Worm (Caenorhabditis elegans): ENCODE data around the gene F38E11.6.
A peak's percentile ranks its signal among the peaks of the same experiment; 100 is the strongest.

Gene F38E11.6

ce11 chrIV:9513360-9513777 is 46.1 kb upstream of the F38E11.6 start (continued):
- TF ChIP-seq let-607 (tag; optimal IDR thresholded peaks at IDR 0.05) (no peak), aptf-2 (GFP tag; conservative IDR thresholded peaks at IDR 0.05) (no peak), mxl-1 (tag; optimal IDR thresholded peaks at IDR 0.05) (no peak), efl-1 (GFP tag; optimal IDR thresholded peaks at IDR 0.05) (peak; percentile 26), snpc-3.4 (tag; optimal IDR thresholded peaks at IDR 0.05) (peak; percentile 22), B0336.3 (GFP tag; IDR thresholded peaks at IDR 0.05) (0 out of 2 replicates have a peak, but pooled peaks have one; percentile 13), somi-1 (GFP tag; optimal IDR thresholded peaks at IDR 0.05) (no peak), C06A6.2 (GFP tag; conservative IDR thresholded peaks at IDR 0.05) (no peak), sptf-2 (GFP tag; optimal IDR thresholded peaks at IDR 0.05) (no peak), gei-17 (GFP tag; optimal IDR thresholded peaks at IDR 0.05) (no peak), Y53G8AR.9 (GFP tag; conservative IDR thresholded peaks at IDR 0.05) (no peak), F52B5.7 (tag; optimal IDR thresholded peaks at IDR 0.05) (no peak), K12H6.12 (tag; optimal IDR thresholded peaks at IDR 0.05) (no peak), lsl-1 (GFP tag; optimal IDR thresholded peaks at IDR 0.05) (peak; percentile 52), mcd-1 (GFP tag; IDR thresholded peaks at IDR 0.05) (0 out of 2 replicates have a peak, but pooled peaks have one; percentile 26), sdz-38 (tag; optimal IDR thresholded peaks at IDR 0.05) (no peak), F22D6.2 (tag; optimal IDR thresholded peaks at IDR 0.05) (no peak), nhr-27 (tag; optimal IDR thresholded peaks at IDR 0.05) (no peak), cebp-1 (GFP tag; IDR thresholded peaks at IDR 0.05) (no peak), cebp-1 (tag; optimal IDR thresholded peaks at IDR 0.05) (peak; percentile 67), chd-7 (tag; optimal IDR thresholded peaks at IDR 0.05) (no peak), lin-26 (GFP tag; IDR thresholded peaks at IDR 0.05) (no peak), ceh-91 (GFP tag; IDR thresholded peaks at IDR 0.05) (no peak), bed-1 (GFP tag; IDR thresholded peaks at IDR 0.05) (no peak), attf-3 (GFP tag; conservative IDR thresholded peaks at IDR 0.05) (peak; percentile 58; the same call in 1 of the 2 replicates), rcor-1 (GFP tag; IDR thresholded peaks at IDR 0.05) (peak; percentile 44; the same call in 1 of the 2 replicates), B0019.2 (GFP tag; conservative IDR thresholded peaks at IDR 0.05) (no peak), ceh-79 (tag; optimal IDR thresholded peaks at IDR 0.05) (no peak), snpc-1.1 (tag; optimal IDR thresholded peaks at IDR 0.05; ENCODE audit: insufficient read depth) (peak; percentile 86), dox-1 (GFP tag; IDR thresholded peaks at IDR 0.05) (no peak), madf-8 (GFP tag; conservative IDR thresholded peaks at IDR 0.05) (peak; percentile 32; the same call in 1 of the 2 replicates), snpc-4 (GFP tag; optimal IDR thresholded peaks at IDR 0.05) (peak; percentile 72), snpc-4 (tag; optimal IDR thresholded peaks at IDR 0.05) (peak; percentile 69 to 87 (median 85)), D2030.7 (GFP tag; IDR thresholded peaks at IDR 0.05) (no peak), ztf-26 (tag; optimal IDR thresholded peaks at IDR 0.05) (no peak), attf-6 (GFP tag; IDR thresholded peaks at IDR 0.05) (no peak), nfyb-1 (GFP tag; IDR thresholded peaks at IDR 0.05) (no peak), Y79H2A.3 (GFP tag; conservative IDR thresholded peaks at IDR 0.05) (no peak), snpc-1.3 (tag; optimal IDR thresholded peaks at IDR 0.05; ENCODE audit: insufficient read depth) (peak; percentile 58), nhr-90 (tag; optimal IDR thresholded peaks at IDR 0.05) (peak; percentile 23), ceh-100 (GFP tag; IDR thresholded peaks at IDR 0.05) (no peak), pbrm-1 (GFP tag; IDR thresholded peaks at IDR 0.05) (no peak), ZK185.1 (tag; optimal IDR thresholded peaks at IDR 0.05; ENCODE audit: poor library complexity, severe bottlenecking) (no peak), pha-4 (tag; optimal IDR thresholded peaks at IDR 0.05) (no peak), ccch-3 (GFP tag; optimal IDR thresholded peaks at IDR 0.05) (no peak)

All from whole organism, young adult.